Fruit fly (Drosophila melanogaster) whole organism, embryonic: ENCODE measurements around the gene CG11891.

Experiments
- Atf-2 ChIP-seq: fragments of 200-800 bp; sonication (Bioruptor generic); optimal IDR thresholded peaks from 2 replicates; lab custom pipeline; 2016; ENCODE audit warnings: missing biosample characterization, missing genetic modification characterization
- Bdp1 ChIP-seq: fragments of 200-800 bp; sonication (Bioruptor generic); optimal IDR thresholded peaks from 3 replicates; lab custom pipeline; 2016; ENCODE audit warnings: missing biosample characterization, missing genetic modification characterization
- Bteb2 ChIP-seq: fragments of 200-800 bp; sonication (Bioruptor generic); optimal IDR thresholded peaks from 2 replicates; lab custom pipeline; 2016; ENCODE audit warnings: missing biosample characterization, missing genetic modification characterization
- CG10321 ChIP-seq: fragments of 200-800 bp; sonication (Bioruptor generic); IDR thresholded peaks from 2 replicates; pipeline ENCODE4 v1.3.6; 2022; ENCODE audit warnings: missing biosample characterization, missing genetic modification characterization
- CG10462 ChIP-seq: fragments of 200-800 bp; sonication (Bioruptor generic); optimal IDR thresholded peaks from 2 replicates; lab custom pipeline; 2016; ENCODE audit warnings: missing biosample characterization, missing genetic modification characterization
- CG11695 ChIP-seq: fragments of 200-800 bp; sonication (Bioruptor generic); IDR thresholded peaks from 3 replicates; pipeline ENCODE4 v1.3.6; 2022; ENCODE audit warnings: missing biosample characterization, missing genetic modification characterization
- CG11723 ChIP-seq: fragments of 200-800 bp; sonication (Bioruptor generic); optimal IDR thresholded peaks from 2 replicates; lab custom pipeline; 2017; ENCODE audit warnings: missing biosample characterization, mild to moderate bottlenecking, missing genetic modification characterization
- CG12299 ChIP-seq: fragments of 200-800 bp; sonication (Bioruptor generic); optimal IDR thresholded peaks from 2 replicates; lab custom pipeline; 2018; ENCODE audit warnings: missing biosample characterization, mild to moderate bottlenecking, missing genetic modification characterization
- CG12769 ChIP-seq: fragments of 200-800 bp; sonication (Bioruptor generic); optimal IDR thresholded peaks from 2 replicates; lab custom pipeline; 2019; ENCODE audit warnings: missing biosample characterization, mild to moderate bottlenecking, missing genetic modification characterization, moderate library complexity
- CG13287 ChIP-seq: fragments of 200-800 bp; sonication (Bioruptor generic); IDR thresholded peaks from 2 replicates; pipeline ENCODE4 v1.3.6; 2022; ENCODE audit warnings: missing biosample characterization, missing genetic modification characterization; ENCODE audit not compliant: partially characterized antibody
- CG15514 ChIP-seq: fragments of 200-800 bp; sonication (Bioruptor generic); optimal IDR thresholded peaks from 3 replicates; lab custom pipeline; 2017; ENCODE audit warnings: missing biosample characterization, missing genetic modification characterization, mild to moderate bottlenecking, moderate library complexity, missing genetic modification reagents
- CG17359 ChIP-seq: fragments of 200-800 bp; sonication (Bioruptor generic); optimal IDR thresholded peaks from 3 replicates; lab custom pipeline; 2018; ENCODE audit warnings: missing biosample characterization, mild to moderate bottlenecking, missing genetic modification characterization, moderate library complexity
- CG1792 ChIP-seq: fragments of 200-800 bp; sonication (Bioruptor generic); optimal IDR thresholded peaks from 2 replicates; lab custom pipeline; 2016; ENCODE audit warnings: missing biosample characterization, missing genetic modification characterization
- CG2202 ChIP-seq: fragments of 200-800 bp; sonication (Bioruptor generic); optimal IDR thresholded peaks from 2 replicates; lab custom pipeline; 2018; ENCODE audit warnings: missing biosample characterization, mild to moderate bottlenecking, missing genetic modification characterization
- CG3065 ChIP-seq: fragments of 200-800 bp; sonication (Bioruptor generic); optimal IDR thresholded peaks from 2 replicates; lab custom pipeline; 2016; ENCODE audit warnings: missing biosample characterization, missing genetic modification characterization
- CG34376 ChIP-seq: fragments of 200-800 bp; sonication (Bioruptor generic); optimal IDR thresholded peaks from 2 replicates; lab custom pipeline; 2018; ENCODE audit warnings: missing biosample characterization, mild to moderate bottlenecking, missing genetic modification characterization
- CG34422 ChIP-seq: fragments of 200-800 bp; sonication (Bioruptor generic); IDR thresholded peaks from 3 replicates; pipeline ENCODE4 v1.3.6; 2022; ENCODE audit warnings: missing biosample characterization, missing genetic modification characterization
- CG5953 ChIP-seq: fragments of 200-800 bp; sonication (Bioruptor generic); IDR thresholded peaks from 2 replicates; pipeline ENCODE4 v1.3.6; 2022; ENCODE audit warnings: missing biosample characterization, missing genetic modification characterization
- D19A ChIP-seq: fragments of 200-800 bp; optimal IDR thresholded peaks from 3 replicates; lab custom pipeline; 2019; ENCODE audit warnings: missing biosample characterization, mild to moderate bottlenecking, missing genetic modification characterization, moderate library complexity
- Dbx ChIP-seq: fragments of 200-800 bp; sonication (Bioruptor generic); IDR thresholded peaks from 3 replicates; pipeline ENCODE4 v1.3.6; 2022; ENCODE audit warnings: missing biosample characterization, missing genetic modification characterization
- Dll ChIP-seq: fragments of 200-800 bp; sonication (Bioruptor generic); IDR thresholded peaks from 4 replicates; pipeline ENCODE4 v1.3.6; 2022; ENCODE audit warnings: missing biosample characterization, missing genetic modification characterization; ENCODE audit not compliant: partially characterized antibody
- E2f1 ChIP-seq: fragments of 200-800 bp; sonication (Bioruptor generic); IDR thresholded peaks from 2 replicates; pipeline ENCODE4 v1.3.6; 2022; ENCODE audit warnings: missing biosample characterization, missing genetic modification characterization
- GATAe ChIP-seq: fragments of 200-800 bp; sonication (Bioruptor generic); conservative IDR thresholded peaks from 2 replicates; pipeline ENCODE4 v1.3.6; 2022; ENCODE audit warnings: missing biosample characterization, missing genetic modification characterization
- HHEX ChIP-seq: fragments of 200-800 bp; sonication (Bioruptor generic); optimal IDR thresholded peaks from 3 replicates; lab custom pipeline; 2017; ENCODE audit warnings: missing biosample characterization, mild to moderate bottlenecking, missing genetic modification characterization, missing genetic modification reagents
- Hmr ChIP-seq: fragments of 200-800 bp; sonication (Bioruptor generic); optimal IDR thresholded peaks from 3 replicates; lab custom pipeline; 2017; ENCODE audit warnings: mild to moderate bottlenecking, missing biosample characterization, missing genetic modification reagents, missing genetic modification characterization
- Mrtf ChIP-seq: fragments of 200-800 bp; sonication (Bioruptor generic); IDR thresholded peaks from 3 replicates; pipeline ENCODE4 v1.3.6; 2022; ENCODE audit warnings: missing biosample characterization, missing genetic modification characterization
- Nf-YA ChIP-seq: fragments of 200-800 bp; sonication (Bioruptor generic); IDR thresholded peaks from 2 replicates; pipeline ENCODE4 v1.3.6; 2022; ENCODE audit warnings: missing biosample characterization, missing genetic modification characterization
- Sin3A ChIP-seq: fragments of >200 bp; optimal IDR thresholded peaks from 2 replicates; lab custom pipeline; 2018
- Sry-δ ChIP-seq: fragments of 200-800 bp; sonication (Bioruptor generic); optimal IDR thresholded peaks from 2 replicates; lab custom pipeline; 2016; ENCODE audit warnings: missing biosample characterization, missing genetic modification characterization
- Ssrp ChIP-seq: fragments of 200-800 bp; sonication (Bioruptor generic); optimal IDR thresholded peaks from 2 replicates; lab custom pipeline; 2018; ENCODE audit warnings: missing biosample characterization, mild to moderate bottlenecking, missing genetic modification characterization, moderate library complexity
- Usf ChIP-seq: fragments of 200-800 bp; sonication (Bioruptor generic); optimal IDR thresholded peaks from 2 replicates; lab custom pipeline; 2017; ENCODE audit warnings: missing genotype, missing biosample characterization, missing genetic modification characterization
- Vsx1 ChIP-seq: fragments of 200-800 bp; sonication (Bioruptor generic); optimal IDR thresholded peaks from 2 replicates; lab custom pipeline; 2017; ENCODE audit warnings: missing biosample characterization, mild to moderate bottlenecking, missing genetic modification characterization, missing genetic modification reagents
- ab ChIP-seq: fragments of 200-800 bp; sonication (Bioruptor generic); optimal IDR thresholded peaks from 2 replicates; lab custom pipeline; 2016; ENCODE audit warnings: missing biosample characterization, missing genetic modification characterization
- chn ChIP-seq: fragments of 200-800 bp; sonication (Bioruptor generic); optimal IDR thresholded peaks from 2 replicates; lab custom pipeline; 2016; ENCODE audit warnings: missing biosample characterization, missing genetic modification characterization
- danr ChIP-seq: fragments of 200-800 bp; sonication (Bioruptor generic); IDR thresholded peaks from 2 replicates; pipeline ENCODE4 v1.3.6; 2022; ENCODE audit warnings: missing biosample characterization, missing genetic modification characterization
- dpn ChIP-seq, 2 experiments: fragments of 200-800 bp; sonication (Bioruptor generic); optimal IDR thresholded peaks; 3 replicates each; lab custom pipeline; 2016; ENCODE audit warnings: missing biosample characterization in 2 of 2, missing genetic modification characterization in 2 of 2
- esg ChIP-seq: fragments of 200-800 bp; sonication (Bioruptor generic); conservative IDR thresholded peaks from 2 replicates; pipeline ENCODE4 v1.3.6; 2022; ENCODE audit warnings: missing biosample characterization, missing genetic modification characterization
- exex ChIP-seq: fragments of 200-800 bp; sonication (Bioruptor generic); optimal IDR thresholded peaks from 4 replicates; lab custom pipeline; 2018; ENCODE audit warnings: missing biosample characterization, mild to moderate bottlenecking, missing genetic modification characterization, moderate library complexity
- grn ChIP-seq: fragments of 200-800 bp; sonication (Bioruptor generic); optimal IDR thresholded peaks from 3 replicates; lab custom pipeline; 2017; ENCODE audit warnings: missing biosample characterization, missing genetic modification characterization
- hkb ChIP-seq, 2 experiments: fragments of 200-800 bp in 1 of 2; fragments of >200 bp in 1 of 2; sonication (Bioruptor generic) in 1 of 2; IDR thresholded peaks in 1 of 2; optimal IDR thresholded peaks in 1 of 2; 2 replicates each; pipeline versions ENCODE4 v1.3.6 to Lab custom; 2017 to 2022; ENCODE audit warnings: missing biosample characterization in 1 of 2, missing genetic modification characterization in 1 of 2
- jumu ChIP-seq: fragments of 200-800 bp; sonication (Bioruptor generic); optimal IDR thresholded peaks from 3 replicates; lab custom pipeline; 2016; ENCODE audit warnings: missing biosample characterization, missing genetic modification characterization
- ken ChIP-seq: fragments of 200-800 bp; sonication (Bioruptor generic); IDR thresholded peaks from 3 replicates; pipeline ENCODE4 v1.3.6; 2022; ENCODE audit warnings: missing biosample characterization, missing genetic modification characterization
- lab ChIP-seq: fragments of 200-800 bp; sonication (Bioruptor generic); optimal IDR thresholded peaks from 3 replicates; lab custom pipeline; 2017; ENCODE audit warnings: missing biosample characterization, missing genetic modification characterization, mild to moderate bottlenecking, moderate library complexity, missing genetic modification reagents
- mirr ChIP-seq: fragments of 200-800 bp; sonication (Bioruptor generic); optimal IDR thresholded peaks from 3 replicates; lab custom pipeline; 2018; ENCODE audit warnings: missing biosample characterization, mild to moderate bottlenecking, missing genetic modification characterization
- pnt ChIP-seq: fragments of 200-800 bp; sonication (Bioruptor generic); optimal IDR thresholded peaks from 3 replicates; lab custom pipeline; 2016; ENCODE audit warnings: missing biosample characterization, missing genetic modification characterization
- salm ChIP-seq: fragments of 200-800 bp; sonication (Bioruptor generic); optimal IDR thresholded peaks from 2 replicates; lab custom pipeline; 2018; ENCODE audit warnings: missing biosample characterization, mild to moderate bottlenecking, missing genetic modification characterization
- sd ChIP-seq: fragments of 200-800 bp; sonication (Bioruptor generic); optimal IDR thresholded peaks from 3 replicates; lab custom pipeline; 2018; ENCODE audit warnings: missing biosample characterization, mild to moderate bottlenecking, missing genetic modification characterization, moderate library complexity
- sima ChIP-seq: fragments of 200-800 bp; sonication (Bioruptor generic); optimal IDR thresholded peaks from 2 replicates; lab custom pipeline; 2016; ENCODE audit warnings: missing biosample characterization, missing genetic modification characterization
- sug ChIP-seq: fragments of 200-800 bp; optimal IDR thresholded peaks from 2 replicates; lab custom pipeline; 2019; ENCODE audit warnings: missing biosample characterization, mild to moderate bottlenecking, missing genetic modification characterization, moderate library complexity
- yki ChIP-seq: fragments of >200 bp; optimal IDR thresholded peaks from 3 replicates; lab custom pipeline; 2018
- zfh1 ChIP-seq: fragments of 200-800 bp; sonication (Bioruptor generic); IDR thresholded peaks from 3 replicates; pipeline ENCODE4 v1.3.6; 2022; ENCODE audit warnings: missing biosample characterization, missing genetic modification characterization

CG11891 gene

DNA sequence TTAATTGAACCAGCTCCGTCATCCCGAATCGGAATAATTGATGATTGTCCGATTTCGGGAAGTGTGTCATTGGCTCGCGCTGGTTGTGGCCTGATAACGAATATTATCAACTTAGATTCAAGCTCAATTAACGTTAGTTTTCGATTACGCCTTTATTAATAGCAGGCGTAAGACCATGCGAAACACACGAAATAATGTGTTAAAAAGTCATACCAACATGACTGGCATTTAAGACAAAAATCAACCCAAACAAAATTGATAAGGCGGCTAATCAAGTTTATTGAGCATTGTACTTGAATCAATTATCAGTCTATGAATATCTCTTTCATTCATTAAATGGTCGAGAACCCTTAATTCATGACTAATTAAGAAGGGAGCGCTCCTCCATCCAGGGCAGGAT is 39.2 kb downstream of the CG11891 start:
- TF ChIP-seq CG34376 (peak; percentile 7), mirr (GFP tag; lab: Kevin White, UChicago) (peak; percentile 64), hkb (optimal IDR thresholded peaks at IDR 0.05; lab: Kevin White, UChicago) (no peak), hkb (GFP tag; IDR thresholded peaks at IDR 0.05; lab: Robert Waterston, UW) (no peak), dpn (GFP tag; optimal IDR thresholded peaks at IDR 0.05; lab: Kevin White, UChicago) (no peak), CG1792 (GFP tag; lab: Kevin White, UChicago) (no peak), CG12769 (peak; percentile 19), CG11695 (GFP tag; lab: Robert Waterston, UW) (no peak), CG17359 (tag; lab: Kevin White, UChicago) (no peak), CG11723 (no peak), esg (GFP tag; lab: Robert Waterston, UW) (no peak), CG10462 (GFP tag; lab: Kevin White, UChicago) (no peak), Sin3A (lab: Kevin White, UChicago) (no peak), exex (tag; lab: Kevin White, UChicago) (peak; percentile 97), CG12299 (tag; lab: Kevin White, UChicago) (no peak), chn (GFP tag; lab: Kevin White, UChicago) (no peak), danr (no peak), sug (tag; lab: Kevin White, UChicago) (peak; percentile 69), zfh1 (no peak), GATAe (GFP tag; lab: Robert Waterston, UW) (0 out of 2 replicates have a peak, but pooled peaks have one; percentile 21), Ssrp (no peak), Atf-2 (GFP tag; lab: Kevin White, UChicago) (no peak), Dll (GFP tag; lab: Robert Waterston, UW) (no peak), CG5953 (GFP tag; lab: Robert Waterston, UW) (no peak), CG13287 (no peak), Sry-δ (GFP tag; lab: Kevin White, UChicago) (no peak), sima (no peak), jumu (GFP tag; lab: Kevin White, UChicago) (no peak), sd (tag; lab: Kevin White, UChicago) (peak; percentile 3), Vsx1 (GFP tag; lab: Kevin White, UChicago) (peak; percentile 33), Dbx (GFP tag; lab: Robert Waterston, UW) (no peak), Nf-YA (no peak), CG2202 (tag; lab: Kevin White, UChicago) (no peak), Usf (GFP tag; lab: Kevin White, UChicago) (no peak), D19A (tag; lab: Kevin White, UChicago) (no peak), Mrtf (GFP tag; lab: Robert Waterston, UW) (no peak), CG10321 (GFP tag; lab: Robert Waterston, UW) (no peak), grn (GFP tag; lab: Kevin White, UChicago) (peak; percentile 38), Bteb2 (no peak), CG15514 (GFP tag; lab: Kevin White, UChicago) (no peak), salm (tag; lab: Kevin White, UChicago) (no peak), yki (lab: Kevin White, UChicago) (no peak), ab (GFP tag; lab: Kevin White, UChicago) (no peak), pnt (GFP tag; lab: Kevin White, UChicago) (no peak), lab (GFP tag; lab: Kevin White, UChicago) (peak; percentile 53), E2f1 (GFP tag; lab: Robert Waterston, UW) (no peak), Bdp1 (GFP tag; lab: Kevin White, UChicago) (no peak), CG3065 (GFP tag; lab: Kevin White, UChicago) (no peak), HHEX (GFP tag; lab: Kevin White, UChicago) (no peak), CG34422 (GFP tag; lab: Robert Waterston, UW) (no peak), Hmr (GFP tag; lab: Kevin White, UChicago) (no peak), ken (GFP tag; lab: Robert Waterston, UW) (no peak)
- TF ChIP-seq, all 482 proteins: peak for 10
